Worm (Caenorhabditis elegans) whole organism, early embryonic: Measurements from ENCODE around the gene Y14H12B.2.

Source experiments
- B0310.2 ChIP-seq: sonication (generic microtip); optimal IDR thresholded peaks from 2 replicates; lab custom pipeline; 2016; ENCODE audit warnings: mild to moderate bottlenecking, missing genetic modification characterization, missing compliant biosample characterization
- F13C5.2 ChIP-seq: sonication (generic microtip); optimal IDR thresholded peaks from 2 replicates; lab custom pipeline; 2017; ENCODE audit warnings: mild to moderate bottlenecking, missing genetic modification characterization, inconsistent platforms, missing compliant biosample characterization
- aly-1 ChIP-seq: sonication (generic microtip); optimal IDR thresholded peaks from 2 replicates; lab custom pipeline; 2016; ENCODE audit warnings: missing genetic modification characterization, missing compliant biosample characterization
- ama-1 ChIP-seq: fragments of 150-350 bp; optimal IDR thresholded peaks from 2 replicates; lab custom pipeline; 2014
- ceh-13 ChIP-seq: fragments of 200-800 bp; sonication (Bioruptor generic); optimal IDR thresholded peaks from 2 replicates; lab custom pipeline; 2018; ENCODE audit warnings: mild to moderate bottlenecking, missing genetic modification characterization, missing compliant biosample characterization
- ceh-36 ChIP-seq: sonication (generic microtip); optimal IDR thresholded peaks from 2 replicates; lab custom pipeline; 2016; ENCODE audit warnings: missing genetic modification characterization, inconsistent platforms, missing compliant biosample characterization
- ets-7 ChIP-seq: sonication (generic microtip); optimal IDR thresholded peaks from 2 replicates; lab custom pipeline; 2016; ENCODE audit warnings: missing genotype, missing genetic modification characterization, missing compliant biosample characterization
- flt-1 ChIP-seq: fragments of 200-800 bp; sonication (Bioruptor generic); IDR thresholded peaks from 2 replicates; pipeline ENCODE4 v1.3.6; 2022; ENCODE audit warnings: missing genetic modification characterization, missing compliant biosample characterization
- hmbx-1 ChIP-seq: sonication (generic microtip); optimal IDR thresholded peaks from 2 replicates; lab custom pipeline; 2016; ENCODE audit warnings: mild to moderate bottlenecking, missing genetic modification characterization, missing compliant biosample characterization
- hmg-4 ChIP-seq: fragments of 200-800 bp; sonication (Bioruptor generic); optimal IDR thresholded peaks from 2 replicates; lab custom pipeline; 2018; ENCODE audit warnings: mild to moderate bottlenecking, missing genetic modification characterization, missing compliant biosample characterization
- hnd-1 ChIP-seq: sonication (generic microtip); optimal IDR thresholded peaks from 2 replicates; lab custom pipeline; 2016; ENCODE audit warnings: missing genetic modification characterization, missing compliant biosample characterization
- pes-1 ChIP-seq: fragments of 200-800 bp; sonication (Bioruptor generic); IDR thresholded peaks from 2 replicates; pipeline ENCODE4 v1.3.6; 2022; ENCODE audit warnings: missing genetic modification reagents, missing genetic modification characterization, missing compliant biosample characterization
- scrt-1 ChIP-seq: fragments of 200-800 bp; sonication (Bioruptor generic); IDR thresholded peaks from 2 replicates; pipeline ENCODE4 v1.3.6; 2022; ENCODE audit warnings: missing genetic modification characterization, missing compliant biosample characterization
- sea-1 ChIP-seq: fragments of 200-800 bp; sonication (Bioruptor generic); conservative IDR thresholded peaks from 2 replicates; pipeline ENCODE4 v1.3.6; 2022; ENCODE audit warnings: missing genetic modification characterization, missing compliant biosample characterization
- tbx-11 ChIP-seq: fragments of 200-800 bp; sonication (Bioruptor generic); IDR thresholded peaks from 2 replicates; pipeline ENCODE4 v1.3.6; 2022; ENCODE audit warnings: missing genetic modification characterization, missing compliant biosample characterization
- tbx-37 ChIP-seq: fragments of 200-800 bp; sonication (Bioruptor generic); conservative IDR thresholded peaks from 2 replicates; pipeline ENCODE4 v1.3.6; 2022; ENCODE audit warnings: missing genetic modification reagents, missing genetic modification characterization, missing compliant biosample characterization
- tra-4 ChIP-seq: sonication (generic microtip); optimal IDR thresholded peaks from 2 replicates; lab custom pipeline; 2017; ENCODE audit warnings: missing genetic modification characterization, missing compliant biosample characterization

Gene Y14H12B.2

DNA sequence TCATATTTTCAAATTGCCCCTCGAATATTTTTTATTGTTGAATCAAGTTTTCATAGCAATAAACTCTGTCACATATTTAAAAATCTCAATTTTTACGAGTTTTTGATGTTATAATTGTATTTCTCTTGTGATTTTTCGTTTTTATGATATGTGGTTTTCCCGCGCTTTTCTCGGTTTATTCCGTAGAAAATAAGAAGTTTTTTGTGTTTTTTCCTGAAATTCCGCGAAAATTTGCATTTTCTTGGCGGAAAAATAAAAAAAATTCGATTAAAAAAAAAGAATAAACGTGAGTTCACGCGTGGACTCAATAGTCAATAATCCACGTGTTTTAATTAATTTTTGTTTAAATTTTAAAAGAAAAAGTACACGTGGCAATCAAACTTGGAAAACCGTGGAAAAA, 2.5 kb upstream of the Y14H12B.2 start:
- no peak for TF ChIP-seq hnd-1 (tag; lab: Kevin White, UChicago)
- no peak for TF ChIP-seq tbx-37
- TF ChIP-seq tra-4 (tag; lab: Kevin White, UChicago), result no peak
- no peak for TF ChIP-seq ama-1 (lab: Kevin White, UChicago)
- no peak for TF ChIP-seq F13C5.2 (tag; lab: Kevin White, UChicago)
- no peak for TF ChIP-seq ceh-13 (GFP tag; lab: Kevin White, UChicago)

DNA sequence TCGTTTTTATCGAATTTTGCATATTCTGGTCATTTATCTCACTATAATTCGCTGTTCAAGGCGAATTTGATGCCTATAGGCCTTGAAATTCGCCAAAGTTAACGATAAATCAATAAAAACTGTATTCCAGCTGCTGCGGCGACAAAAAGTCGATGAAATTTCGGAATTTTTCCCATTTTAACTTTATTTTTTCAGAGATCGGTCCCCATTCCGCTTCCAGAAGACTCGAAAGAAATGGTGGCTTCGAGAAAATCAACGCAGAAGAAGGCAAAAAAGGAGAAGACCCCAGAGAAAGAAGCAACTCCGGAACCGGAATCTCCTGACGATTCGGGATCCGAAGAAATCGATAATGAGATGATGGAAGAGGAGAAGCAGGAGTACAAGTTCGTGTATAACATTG, 1.6 kb upstream of the Y14H12B.2 start:
- TF ChIP-seq ceh-36 (no peak), B0310.2 (tag; lab: Kevin White, UChicago) (no peak), pes-1 (GFP tag; lab: Robert Waterston, UW) (no peak), ceh-13 (GFP tag; lab: Kevin White, UChicago) (no peak), ets-7 (tag; lab: Kevin White, UChicago) (no peak), scrt-1 (GFP tag; lab: Robert Waterston, UW) (no peak), F13C5.2 (tag; lab: Kevin White, UChicago) (no peak), tra-4 (tag; lab: Kevin White, UChicago) (no peak), hmbx-1 (tag; lab: Kevin White, UChicago) (no peak), hmg-4 (GFP tag; lab: Kevin White, UChicago) (no peak), hnd-1 (tag; lab: Kevin White, UChicago) (no peak), sea-1 (GFP tag; lab: Robert Waterston, UW) (no peak), tbx-37 (no peak), flt-1 (GFP tag; lab: Robert Waterston, UW) (no peak)

DNA sequence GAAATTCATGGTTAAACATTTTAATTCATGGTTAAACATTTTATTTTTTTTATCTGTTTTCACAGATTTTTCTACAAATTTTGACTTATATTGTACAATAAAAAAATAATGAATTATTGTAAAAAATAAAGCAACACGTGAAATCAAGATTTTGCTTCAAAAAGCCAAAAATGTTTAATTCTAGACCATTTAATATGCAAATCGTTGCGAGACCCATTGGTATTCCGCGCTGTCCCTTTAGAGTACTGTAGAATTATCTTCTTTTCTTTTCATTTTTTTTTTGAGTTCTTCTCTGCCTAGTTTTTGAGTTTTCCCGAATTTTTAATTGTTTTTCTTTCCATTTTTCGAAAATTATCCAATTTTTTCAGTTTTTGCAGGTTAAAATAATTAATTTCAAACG, 545 bp upstream of the Y14H12B.2 start, which contains the start of gene Y14H12B.1:
TSS of gene Y14H12B.1 (plus strand) at position 363 of the 400 bp plus-strand sequence.
- TF ChIP-seq F13C5.2 (tag; lab: Kevin White, UChicago) (no peak), ceh-13 (GFP tag; lab: Kevin White, UChicago) (no peak), tbx-37 (no peak), hmbx-1 (tag; lab: Kevin White, UChicago) (no peak), B0310.2 (tag; lab: Kevin White, UChicago) (no peak), ama-1 (lab: Kevin White, UChicago) (no peak), pes-1 (GFP tag; lab: Robert Waterston, UW) (no peak), sea-1 (GFP tag; lab: Robert Waterston, UW) (no peak), flt-1 (GFP tag; lab: Robert Waterston, UW) (no peak), hmg-4 (GFP tag; lab: Kevin White, UChicago) (no peak), tbx-11 (no peak), scrt-1 (GFP tag; lab: Robert Waterston, UW) (no peak)

DNA sequence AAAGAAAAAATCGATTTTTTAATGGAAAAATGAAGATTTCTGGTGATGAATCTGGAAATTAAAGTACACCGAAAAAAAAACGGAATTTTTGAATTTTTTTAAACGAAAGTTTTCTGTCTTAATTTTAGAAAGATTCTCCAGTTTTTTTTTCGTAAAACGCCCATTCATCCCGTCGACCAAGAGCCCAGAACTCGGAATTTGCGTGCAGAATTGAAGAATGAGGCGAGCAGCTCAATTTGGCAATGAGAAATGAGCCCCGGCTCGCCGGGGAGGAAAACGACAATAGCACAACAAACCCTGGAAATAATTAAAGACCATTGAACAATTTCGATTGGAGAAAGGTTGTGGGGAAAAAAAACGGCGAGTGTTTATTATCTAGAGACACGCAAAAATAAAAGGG, 1.7 kb downstream of the Y14H12B.2 start:
- TF ChIP-seq sea-1 (GFP tag; lab: Robert Waterston, UW) (no peak), aly-1 (tag; lab: Kevin White, UChicago) (no peak)

DNA sequence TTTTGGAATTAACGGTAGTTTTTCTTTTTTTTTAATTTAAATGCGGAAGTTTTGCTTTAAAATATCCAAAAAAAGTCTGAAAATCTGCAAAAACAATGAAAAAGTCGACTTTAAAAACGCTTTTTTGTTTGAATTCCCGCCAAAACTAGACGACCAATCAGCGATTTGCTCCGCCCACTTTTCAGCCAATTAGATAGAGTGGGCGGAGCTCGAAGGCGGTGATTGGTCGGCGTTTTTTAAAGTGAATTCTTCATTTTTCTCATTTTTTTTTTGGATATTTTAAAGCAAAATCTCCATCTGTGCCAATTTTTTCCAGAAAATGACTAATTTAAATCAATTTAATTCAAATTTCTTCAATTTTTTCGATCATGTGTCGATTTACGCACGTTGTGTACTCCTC, 2.3 kb downstream of the Y14H12B.2 start:
- TF ChIP-seq sea-1 (GFP tag; lab: Robert Waterston, UW), result no peak

DNA sequence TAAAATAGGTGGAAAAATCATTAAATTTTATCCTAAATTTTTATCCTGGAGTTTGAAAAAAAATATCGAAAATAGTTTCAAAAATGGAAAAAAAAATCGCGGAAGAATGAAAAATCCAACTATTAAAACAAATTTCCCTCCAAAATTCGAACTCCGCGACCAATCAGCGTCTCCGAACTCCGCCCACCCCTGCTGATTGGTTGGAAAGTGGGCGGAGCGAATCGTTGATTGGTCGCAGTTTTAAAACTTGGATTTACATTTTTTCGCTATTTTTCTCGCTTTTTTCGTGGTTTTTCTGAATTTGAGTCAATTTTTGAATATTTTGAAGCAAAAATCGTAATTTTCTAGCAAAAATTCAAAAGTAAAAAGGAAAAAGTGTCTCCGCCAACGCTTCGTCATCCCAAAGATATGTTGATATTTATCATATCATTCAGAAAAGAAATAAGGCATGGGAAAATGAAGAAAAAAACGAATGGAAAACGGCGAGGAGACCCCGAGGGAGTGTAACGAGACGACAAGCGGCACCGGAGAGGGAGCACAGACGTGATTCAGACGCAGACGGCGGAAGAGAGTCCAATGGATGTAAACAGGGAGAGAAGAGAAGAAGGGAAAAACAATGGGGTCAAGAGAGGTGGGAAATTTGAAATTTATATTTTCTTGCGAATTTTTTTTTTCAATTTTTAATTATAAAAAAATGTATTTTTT, 2.9 kb downstream of the Y14H12B.2 start:
- TF ChIP-seq hmbx-1 (tag; lab: Kevin White, UChicago), result no peak
- TF ChIP-seq ets-7 (tag; lab: Kevin White, UChicago), result no peak
- no peak for TF ChIP-seq sea-1 (GFP tag; lab: Robert Waterston, UW)
- no peak for TF ChIP-seq aly-1 (tag; lab: Kevin White, UChicago)
- TF ChIP-seq scrt-1 (GFP tag; lab: Robert Waterston, UW), result no peak
- no peak for TF ChIP-seq pes-1 (GFP tag; lab: Robert Waterston, UW)

DNA sequence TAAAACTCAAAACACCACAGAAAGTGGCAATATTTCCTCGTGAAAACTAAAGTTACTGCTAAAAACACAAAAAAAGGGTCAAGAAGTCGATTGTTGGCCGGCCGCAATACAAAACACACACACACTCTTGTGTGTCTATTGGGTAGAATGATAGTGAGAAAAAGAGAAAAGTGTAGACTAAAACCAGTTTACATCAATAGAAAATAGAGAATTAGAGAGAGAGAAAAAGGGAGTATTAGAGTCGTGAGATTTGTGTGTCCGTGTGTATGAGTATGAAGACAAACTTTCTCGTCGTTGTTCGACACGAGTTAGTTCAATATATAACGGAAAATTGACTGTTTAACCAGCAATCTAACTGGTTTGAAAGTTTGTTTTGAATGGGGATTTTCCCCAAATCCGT, 4.1 kb downstream of the Y14H12B.2 start:
- TF ChIP-seq scrt-1 (GFP tag; lab: Robert Waterston, UW) (no peak), hmbx-1 (tag; lab: Kevin White, UChicago) (no peak), pes-1 (GFP tag; lab: Robert Waterston, UW) (no peak), hnd-1 (tag; lab: Kevin White, UChicago) (no peak), tra-4 (tag; lab: Kevin White, UChicago) (no peak), tbx-11 (no peak), sea-1 (GFP tag; lab: Robert Waterston, UW) (no peak), F13C5.2 (tag; lab: Kevin White, UChicago) (no peak), tbx-37 (no peak)

DNA sequence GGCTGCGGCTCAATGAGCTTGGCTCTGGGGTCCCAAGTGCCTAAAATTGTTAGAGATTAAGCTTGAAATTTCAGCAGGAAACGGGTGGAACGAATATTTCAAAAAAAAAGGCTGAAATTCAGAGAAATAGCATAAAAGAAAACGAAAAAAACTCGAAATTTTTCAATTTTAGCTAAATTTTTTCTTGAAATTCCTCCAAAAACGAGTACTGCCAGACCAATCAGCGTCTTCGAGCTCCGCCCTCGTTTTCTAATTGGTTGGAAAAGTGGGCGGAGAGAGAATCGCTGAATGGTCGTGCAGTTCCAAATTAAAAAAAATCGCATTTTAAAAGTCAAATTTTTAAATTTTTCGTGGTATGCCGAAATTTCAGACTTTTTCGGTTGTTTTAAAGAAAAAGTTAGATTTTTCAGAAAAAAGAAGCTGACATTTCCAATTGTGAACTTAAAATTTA, 5.6 kb downstream of the Y14H12B.2 start, which contains the start of gene plpp-1.1:
TSS of gene plpp-1.1 (minus strand) at position 51 of the 451 bp plus-strand sequence.
- no peak for TF ChIP-seq scrt-1 (GFP tag; lab: Robert Waterston, UW)
- no peak; the same call in 1 of the 2 replicates for TF ChIP-seq pes-1 (GFP tag; lab: Robert Waterston, UW)
- no peak for TF ChIP-seq B0310.2 (tag; lab: Kevin White, UChicago)
